Fruit fly (Drosophila melanogaster) whole organism, embryonic: Measurements from ENCODE around the gene Cpr62Bc.

ENCODE experiments used
- CG10431 ChIP-seq: fragments of 200-800 bp; sonication (Bioruptor generic); optimal IDR thresholded peaks from 3 replicates; lab custom pipeline; 2018; ENCODE audit warnings: missing biosample characterization, mild to moderate bottlenecking, missing genetic modification characterization
- CG11398 ChIP-seq: fragments of 200-800 bp; sonication (Bioruptor generic); optimal IDR thresholded peaks from 2 replicates; lab custom pipeline; 2016; ENCODE audit warnings: missing biosample characterization, missing genetic modification characterization
- CG12391 ChIP-seq: fragments of 200-800 bp; sonication (Bioruptor generic); optimal IDR thresholded peaks from 3 replicates; lab custom pipeline; 2018; ENCODE audit warnings: missing biosample characterization, mild to moderate bottlenecking, missing genetic modification characterization, moderate library complexity
- CG12744 ChIP-seq: fragments of 200-800 bp; sonication (Bioruptor generic); optimal IDR thresholded peaks from 2 replicates; lab custom pipeline; 2016; ENCODE audit warnings: missing biosample characterization, missing genetic modification characterization
- CG13287 ChIP-seq: fragments of 200-800 bp; sonication (Bioruptor generic); IDR thresholded peaks from 2 replicates; pipeline ENCODE4 v1.3.6; 2022; ENCODE audit warnings: missing biosample characterization, missing genetic modification characterization; ENCODE audit not compliant: partially characterized antibody
- CG15479 ChIP-seq: fragments of 200-800 bp; sonication (Bioruptor generic); optimal IDR thresholded peaks from 3 replicates; lab custom pipeline; 2019; ENCODE audit warnings: missing biosample characterization, mild to moderate bottlenecking, missing genetic modification characterization, moderate library complexity
- CG15514 ChIP-seq: fragments of 200-800 bp; sonication (Bioruptor generic); optimal IDR thresholded peaks from 3 replicates; lab custom pipeline; 2017; ENCODE audit warnings: missing biosample characterization, missing genetic modification characterization, mild to moderate bottlenecking, moderate library complexity, missing genetic modification reagents
- CG1603 ChIP-seq: fragments of 200-800 bp; sonication (Bioruptor generic); optimal IDR thresholded peaks from 2 replicates; lab custom pipeline; 2019; ENCODE audit warnings: missing biosample characterization, mild to moderate bottlenecking, missing genetic modification characterization, moderate library complexity
- CG16813 ChIP-seq: fragments of 200-800 bp; sonication (Bioruptor generic); IDR thresholded peaks from 3 replicates; pipeline ENCODE4 v1.3.6; 2022; ENCODE audit warnings: missing biosample characterization, missing genetic modification characterization; ENCODE audit not compliant: partially characterized antibody
- CG34224 ChIP-seq: fragments of 200-800 bp; sonication (Bioruptor generic); IDR thresholded peaks from 3 replicates; pipeline ENCODE4 v1.3.6; 2022; ENCODE audit warnings: missing biosample characterization, missing genetic modification characterization; ENCODE audit not compliant: partially characterized antibody
- CG6175 ChIP-seq: fragments of 200-800 bp; sonication (Bioruptor generic); IDR thresholded peaks from 3 replicates; pipeline ENCODE4 v1.3.6; 2022; ENCODE audit warnings: missing biosample characterization, missing genetic modification characterization
- CG7271 ChIP-seq: fragments of 200-800 bp; sonication (Bioruptor generic); optimal IDR thresholded peaks from 2 replicates; lab custom pipeline; 2018; ENCODE audit warnings: missing biosample characterization, mild to moderate bottlenecking, missing genetic modification characterization, moderate library complexity
- CG7556 ChIP-seq: fragments of 200-800 bp; sonication (Bioruptor generic); optimal IDR thresholded peaks from 2 replicates; lab custom pipeline; 2017; ENCODE audit warnings: missing biosample characterization, mild to moderate bottlenecking, missing genetic modification characterization
- CG7963 ChIP-seq: fragments of 200-800 bp; sonication (Bioruptor generic); IDR thresholded peaks from 3 replicates; pipeline ENCODE4 v1.3.6; 2022; ENCODE audit warnings: missing biosample characterization, missing genetic modification characterization; ENCODE audit not compliant: partially characterized antibody
- CG9437 ChIP-seq: fragments of 200-800 bp; sonication (Bioruptor generic); optimal IDR thresholded peaks from 2 replicates; lab custom pipeline; 2018; ENCODE audit warnings: missing biosample characterization, mild to moderate bottlenecking, missing genetic modification characterization
- CG9797 ChIP-seq: fragments of 200-800 bp; sonication (Bioruptor generic); optimal IDR thresholded peaks from 3 replicates; lab custom pipeline; 2018; ENCODE audit warnings: missing biosample characterization, mild to moderate bottlenecking, missing genetic modification characterization
- CHES-1-like ChIP-seq: fragments of 200-800 bp; sonication (Bioruptor generic); optimal IDR thresholded peaks from 2 replicates; lab custom pipeline; 2016; ENCODE audit warnings: missing biosample characterization, missing genetic modification characterization
- Dref ChIP-seq: fragments of 200-800 bp; sonication (Bioruptor generic); IDR thresholded peaks from 2 replicates; pipeline ENCODE4 v1.3.6; 2022; ENCODE audit warnings: missing biosample characterization, missing genetic modification characterization
- Fer1 ChIP-seq: fragments of 200-800 bp; sonication (Bioruptor generic); optimal IDR thresholded peaks from 2 replicates; lab custom pipeline; 2017; ENCODE audit warnings: missing biosample characterization, mild to moderate bottlenecking, missing genetic modification characterization
- HLH4C ChIP-seq: fragments of 200-800 bp; sonication (Bioruptor generic); IDR thresholded peaks from 3 replicates; pipeline ENCODE4 v1.3.6; 2022; ENCODE audit warnings: missing biosample characterization, missing genetic modification characterization; ENCODE audit not compliant: partially characterized antibody
- Hr78 ChIP-seq, 2 experiments: fragments of 200-800 bp in 1 of 2; fragments of >200 bp in 1 of 2; sonication (Bioruptor generic) in 1 of 2; optimal IDR thresholded peaks; 2 replicates each; lab custom pipeline; 2017 to 2019; ENCODE audit warnings: missing biosample characterization in 2 of 2, missing genetic modification characterization in 2 of 2, mild to moderate bottlenecking in 1 of 2, moderate library complexity in 1 of 2
- Jarid2 ChIP-seq: fragments of 200-800 bp; sonication (Bioruptor generic); optimal IDR thresholded peaks from 3 replicates; lab custom pipeline; 2017; ENCODE audit warnings: mild to moderate bottlenecking, missing biosample characterization, missing genetic modification reagents, missing genetic modification characterization
- Max ChIP-seq: fragments of 200-800 bp; sonication (Bioruptor generic); optimal IDR thresholded peaks from 2 replicates; lab custom pipeline; 2016; ENCODE audit warnings: missing biosample characterization, mild to moderate bottlenecking, missing genetic modification characterization
- Mes4 ChIP-seq: fragments of 200-800 bp; sonication (Bioruptor generic); optimal IDR thresholded peaks from 2 replicates; lab custom pipeline; 2016; ENCODE audit warnings: missing biosample characterization, missing genetic modification characterization
- Nf-YA ChIP-seq: fragments of 200-800 bp; sonication (Bioruptor generic); IDR thresholded peaks from 2 replicates; pipeline ENCODE4 v1.3.6; 2022; ENCODE audit warnings: missing biosample characterization, missing genetic modification characterization
- Rfx ChIP-seq: fragments of 200-800 bp; sonication (Bioruptor generic); IDR thresholded peaks from 2 replicates; pipeline ENCODE4 v1.3.6; 2022; ENCODE audit warnings: missing biosample characterization, missing genetic modification characterization
- Sox100B ChIP-seq: fragments of 200-800 bp; sonication (Bioruptor generic); optimal IDR thresholded peaks from 3 replicates; lab custom pipeline; 2018; ENCODE audit warnings: missing biosample characterization, mild to moderate bottlenecking, missing genetic modification characterization
- ac ChIP-seq: fragments of 200-800 bp; sonication (Bioruptor generic); optimal IDR thresholded peaks from 3 replicates; lab custom pipeline; 2017; ENCODE audit warnings: missing biosample characterization, mild to moderate bottlenecking, missing genetic modification characterization
- bab2 ChIP-seq: fragments of 200-800 bp; sonication (Bioruptor generic); optimal IDR thresholded peaks from 2 replicates; lab custom pipeline; 2016; ENCODE audit warnings: missing biosample characterization, missing genetic modification characterization
- bbx ChIP-seq: fragments of 200-800 bp; sonication (Bioruptor generic); IDR thresholded peaks from 2 replicates; pipeline ENCODE4 v1.3.6; 2022; ENCODE audit warnings: missing biosample characterization, missing genetic modification characterization; ENCODE audit not compliant: partially characterized antibody
- btn ChIP-seq: fragments of 200-800 bp; sonication (Bioruptor generic); optimal IDR thresholded peaks from 2 replicates; lab custom pipeline; 2016; ENCODE audit warnings: missing biosample characterization, missing genetic modification characterization
- crp ChIP-seq, 2 experiments: fragments of 200-800 bp; sonication (Bioruptor generic); optimal IDR thresholded peaks; 2 replicates in 1 of 2; 3 replicates in 1 of 2; lab custom pipeline; 2017; ENCODE audit warnings: missing biosample characterization in 2 of 2, missing genetic modification characterization in 2 of 2, mild to moderate bottlenecking in 1 of 2, moderate library complexity in 1 of 2
- danr ChIP-seq: fragments of 200-800 bp; sonication (Bioruptor generic); IDR thresholded peaks from 2 replicates; pipeline ENCODE4 v1.3.6; 2022; ENCODE audit warnings: missing biosample characterization, missing genetic modification characterization
- en ChIP-seq: fragments of 200-800 bp; sonication (Bioruptor generic); optimal IDR thresholded peaks from 2 replicates; lab custom pipeline; 2016; ENCODE audit warnings: missing biosample characterization, missing genetic modification characterization
- hb ChIP-seq: fragments of 200-800 bp; sonication (Bioruptor generic); IDR thresholded peaks from 3 replicates; pipeline ENCODE4 v1.3.6; 2022; ENCODE audit warnings: missing biosample characterization, missing genetic modification characterization; ENCODE audit not compliant: partially characterized antibody
- lmd ChIP-seq: fragments of 200-800 bp; sonication (Bioruptor generic); IDR thresholded peaks from 2 replicates; pipeline ENCODE4 v1.3.6; 2022; ENCODE audit warnings: missing biosample characterization, missing genetic modification characterization
- lola ChIP-seq, 3 experiments: fragments of >200 bp in 2 of 3; fragments of 200-800 bp in 1 of 3; sonication (Bioruptor generic) in 1 of 3; optimal IDR thresholded peaks; 2 replicates each; lab custom pipeline; 2017 to 2019; ENCODE audit warnings: missing biosample characterization in 3 of 3, missing genetic modification characterization in 3 of 3, mild to moderate bottlenecking in 1 of 3, moderate library complexity in 1 of 3
- mld ChIP-seq: fragments of 200-800 bp; sonication (Bioruptor generic); IDR thresholded peaks from 3 replicates; pipeline ENCODE4 v1.3.6; 2022; ENCODE audit warnings: missing biosample characterization, missing genetic modification characterization; ENCODE audit not compliant: partially characterized antibody
- sna ChIP-seq: fragments of 200-800 bp; sonication (Bioruptor generic); IDR thresholded peaks from 2 replicates; pipeline ENCODE4 v1.3.6; 2022; ENCODE audit warnings: missing biosample characterization, missing genetic modification characterization; ENCODE audit not compliant: partially characterized antibody
- sob ChIP-seq: fragments of 200-800 bp; sonication (Bioruptor generic); IDR thresholded peaks from 2 replicates; pipeline ENCODE4 v1.3.6; 2022; ENCODE audit warnings: missing biosample characterization, missing genetic modification characterization
- ssp ChIP-seq: fragments of 200-800 bp; sonication (Bioruptor generic); IDR thresholded peaks from 2 replicates; pipeline ENCODE4 v1.3.6; 2022; ENCODE audit warnings: missing biosample characterization, missing genetic modification characterization
- stwl ChIP-seq: fragments of 200-800 bp; sonication (Bioruptor generic); optimal IDR thresholded peaks from 3 replicates; lab custom pipeline; 2018; ENCODE audit warnings: missing biosample characterization, mild to moderate bottlenecking, missing genetic modification characterization, moderate library complexity
- tgo ChIP-seq: fragments of 200-800 bp; sonication (Bioruptor generic); IDR thresholded peaks from 3 replicates; pipeline ENCODE4 v1.3.6; 2022; ENCODE audit warnings: missing biosample characterization, missing genetic modification characterization
- trem ChIP-seq: fragments of 200-800 bp; optimal IDR thresholded peaks from 3 replicates; lab custom pipeline; 2019; ENCODE audit warnings: missing biosample characterization, mild to moderate bottlenecking, missing genetic modification characterization, moderate library complexity
- trh ChIP-seq: fragments of 200-800 bp; sonication (Bioruptor generic); optimal IDR thresholded peaks from 2 replicates; lab custom pipeline; 2016; ENCODE audit warnings: missing biosample characterization, missing genetic modification characterization
- unc-4 ChIP-seq: fragments of 200-800 bp; sonication (Bioruptor generic); IDR thresholded peaks from 2 replicates; pipeline ENCODE4 v1.3.6; 2022; ENCODE audit warnings: missing biosample characterization, missing genetic modification characterization; ENCODE audit not compliant: partially characterized antibody
- zf30C ChIP-seq: fragments of 200-800 bp; sonication (Bioruptor generic); optimal IDR thresholded peaks from 3 replicates; lab custom pipeline; 2018; ENCODE audit warnings: missing biosample characterization, mild to moderate bottlenecking, missing genetic modification characterization

The Cpr62Bc gene

dm6 chr3L:1794943-1795696, 46.8 kb downstream of the Cpr62Bc start, which contains the start of the genes alpha-Spec, dlt and Cdc37 (continued):
- TF ChIP-seq btn (GFP tag; lab: Kevin White, UChicago) (no peak), CG15514 (GFP tag; lab: Kevin White, UChicago) (peak; percentile 91), CG16813 (GFP tag; lab: Robert Waterston, UW) (peak; percentile 80), Sox100B (GFP tag; lab: Kevin White, UChicago) (no peak), zf30C (GFP tag; lab: Kevin White, UChicago) (no peak), CG10431 (GFP tag; lab: Kevin White, UChicago) (peak; percentile 59), sob (GFP tag; lab: Robert Waterston, UW) (0 out of 2 replicates have a peak, but pooled peaks have one; percentile 41), Hr78 (GFP tag; optimal IDR thresholded peaks at IDR 0.05; lab: Kevin White, UChicago) (peak in 1 of 2 experiments; percentile 15), bbx (GFP tag; lab: Robert Waterston, UW) (peak; percentile 60), Jarid2 (GFP tag; lab: Kevin White, UChicago) (no peak), ssp (GFP tag; lab: Robert Waterston, UW) (0 out of 2 replicates have a peak, but pooled peaks have one; percentile 19), CG9797 (peak; percentile 88), CG13287 (GFP tag; lab: Robert Waterston, UW) (peak; percentile 87), Mes4 (GFP tag; lab: Kevin White, UChicago) (no peak), CG11398 (GFP tag; lab: Kevin White, UChicago) (no peak), CG15479 (peak; percentile 20), bab2 (GFP tag; lab: Kevin White, UChicago) (no peak), Max (GFP tag; lab: Kevin White, UChicago) (no peak), Dref (peak; percentile 95), CG1603 (peak; percentile 47), lmd (GFP tag; lab: Robert Waterston, UW) (peak; percentile 24; the same call in 1 of the 2 replicates), Nf-YA (GFP tag; lab: Robert Waterston, UW) (no peak), CG7963 (GFP tag; lab: Robert Waterston, UW) (peak; percentile 79), danr (GFP tag; lab: Robert Waterston, UW) (no peak), HLH4C (GFP tag; lab: Robert Waterston, UW) (peak; percentile 88), unc-4 (peak; percentile 82), CHES-1-like (GFP tag; lab: Kevin White, UChicago) (peak; percentile 17), CG12744 (GFP tag; lab: Kevin White, UChicago) (no peak), Rfx (GFP tag; lab: Robert Waterston, UW) (peak; percentile 51), ac (no peak), trh (GFP tag; lab: Kevin White, UChicago) (no peak), CG7556 (no peak), mld (GFP tag; lab: Robert Waterston, UW) (peak; percentile 62; the same call in 1 of the 3 replicates), hb (peak; percentile 65), Fer1 (GFP tag; lab: Kevin White, UChicago) (peak; percentile 9), lola (GFP tag; optimal IDR thresholded peaks at IDR 0.05; lab: Kevin White, UChicago) (no peak), CG7271 (tag; lab: Kevin White, UChicago) (peak; percentile 54), CG9437 (GFP tag; lab: Kevin White, UChicago) (peak; percentile 5), CG12391 (tag; lab: Kevin White, UChicago) (peak; percentile 44), stwl (tag; lab: Kevin White, UChicago) (peak; percentile 1), en (GFP tag; lab: Kevin White, UChicago) (no peak), CG34224 (GFP tag; lab: Robert Waterston, UW) (peak; percentile 73; the same call in 2 of the 3 replicates), tgo (GFP tag; lab: Robert Waterston, UW) (no peak), CG6175 (GFP tag; lab: Robert Waterston, UW) (no peak), crp (GFP tag; optimal IDR thresholded peaks at IDR 0.05; lab: Kevin White, UChicago) (peak in 1 of 2 experiments; percentile 50), trem (peak; percentile 92), sna (GFP tag; lab: Robert Waterston, UW) (peak; percentile 78)
